Fruit fly (Drosophila melanogaster) whole organism, embryonic: ENCODE measurements around the gene Rpn11.
A peak's percentile ranks its signal among the peaks of the same experiment; 100 is the strongest.

ENCODE experiments used
- ATbp ChIP-seq: fragments of 200-800 bp; sonication (Bioruptor generic); optimal IDR thresholded peaks from 2 replicates; lab custom pipeline; 2017; ENCODE audit warnings: missing biosample characterization, mild to moderate bottlenecking, missing genetic modification characterization, missing genetic modification reagents
- Aef1 ChIP-seq: fragments of 200-800 bp; sonication (Bioruptor generic); IDR thresholded peaks from 3 replicates; pipeline ENCODE4 v1.3.6; 2022; ENCODE audit warnings: missing biosample characterization, missing genetic modification characterization
- Asciz ChIP-seq: fragments of 200-800 bp; sonication (Bioruptor generic); optimal IDR thresholded peaks from 2 replicates; lab custom pipeline; 2017; ENCODE audit warnings: missing biosample characterization, mild to moderate bottlenecking, missing genetic modification characterization, missing genetic modification reagents
- CG11456 ChIP-seq: fragments of 200-800 bp; sonication (Bioruptor generic); IDR thresholded peaks from 3 replicates; pipeline ENCODE4 v1.3.6; 2022; ENCODE audit warnings: missing biosample characterization, missing genetic modification characterization
- CG13424 ChIP-seq: fragments of 200-800 bp; sonication (Bioruptor generic); optimal IDR thresholded peaks from 2 replicates; lab custom pipeline; 2019; ENCODE audit warnings: missing biosample characterization, mild to moderate bottlenecking, missing genetic modification characterization, moderate library complexity
- CG1529 ChIP-seq: fragments of 200-800 bp; sonication (Bioruptor generic); optimal IDR thresholded peaks from 3 replicates; lab custom pipeline; 2018; ENCODE audit warnings: missing biosample characterization, missing genetic modification characterization
- CG16813 ChIP-seq: fragments of 200-800 bp; sonication (Bioruptor generic); IDR thresholded peaks from 3 replicates; pipeline ENCODE4 v1.3.6; 2022; ENCODE audit warnings: missing biosample characterization, missing genetic modification characterization; ENCODE audit not compliant: partially characterized antibody
- CG17186 ChIP-seq: fragments of 200-800 bp; sonication (Bioruptor generic); optimal IDR thresholded peaks from 3 replicates; lab custom pipeline; 2017; ENCODE audit warnings: missing biosample characterization, missing genetic modification reagents, missing genetic modification characterization
- CG18764 ChIP-seq: fragments of 200-800 bp; sonication (Bioruptor generic); optimal IDR thresholded peaks from 3 replicates; lab custom pipeline; 2016; ENCODE audit warnings: missing biosample characterization, missing genetic modification characterization
- CG31441 ChIP-seq: fragments of 200-800 bp; sonication (Bioruptor generic); IDR thresholded peaks from 2 replicates; pipeline ENCODE4 v1.3.6; 2022; ENCODE audit warnings: missing biosample characterization, missing genetic modification characterization
- CG33213 ChIP-seq: fragments of 200-800 bp; sonication (Bioruptor generic); optimal IDR thresholded peaks from 3 replicates; lab custom pipeline; 2016; ENCODE audit warnings: missing biosample characterization, missing genetic modification characterization
- CG4404 ChIP-seq: fragments of 200-800 bp; sonication (Bioruptor generic); IDR thresholded peaks from 2 replicates; pipeline ENCODE4 v1.3.6; 2022; ENCODE audit warnings: missing biosample characterization, missing genetic modification characterization
- CG4617 ChIP-seq: fragments of 200-800 bp; sonication (Bioruptor generic); optimal IDR thresholded peaks from 3 replicates; lab custom pipeline; 2016; ENCODE audit warnings: missing biosample characterization, missing genetic modification characterization, borderline replicate concordance
- CG5245 ChIP-seq: fragments of 200-800 bp; sonication (Bioruptor generic); optimal IDR thresholded peaks from 3 replicates; lab custom pipeline; 2016; ENCODE audit warnings: missing biosample characterization, missing genetic modification characterization
- CG6175 ChIP-seq: fragments of 200-800 bp; sonication (Bioruptor generic); IDR thresholded peaks from 3 replicates; pipeline ENCODE4 v1.3.6; 2022; ENCODE audit warnings: missing biosample characterization, missing genetic modification characterization
- Dref ChIP-seq: fragments of 200-800 bp; sonication (Bioruptor generic); IDR thresholded peaks from 2 replicates; pipeline ENCODE4 v1.3.6; 2022; ENCODE audit warnings: missing biosample characterization, missing genetic modification characterization
- ERR ChIP-seq: fragments of 200-800 bp; sonication (Bioruptor generic); optimal IDR thresholded peaks from 2 replicates; lab custom pipeline; 2016; ENCODE audit warnings: missing biosample characterization, missing genetic modification characterization
- Eip74EF ChIP-seq, 2 experiments: fragments of 200-800 bp in 1 of 2; fragments of >200 bp in 1 of 2; sonication (Bioruptor generic) in 1 of 2; optimal IDR thresholded peaks; 2 replicates each; lab custom pipeline; 2017 to 2019; ENCODE audit warnings: missing biosample characterization in 2 of 2, missing genetic modification characterization in 2 of 2, mild to moderate bottlenecking in 1 of 2, moderate library complexity in 1 of 2
- Fer2 ChIP-seq: fragments of 200-800 bp; sonication (Bioruptor generic); optimal IDR thresholded peaks from 2 replicates; lab custom pipeline; 2018; ENCODE audit warnings: missing biosample characterization, mild to moderate bottlenecking, missing genetic modification characterization, moderate library complexity
- Hand ChIP-seq: fragments of 200-800 bp; sonication (Bioruptor generic); optimal IDR thresholded peaks from 2 replicates; lab custom pipeline; 2017; ENCODE audit warnings: mild to moderate bottlenecking, missing biosample characterization, missing genetic modification reagents, missing genetic modification characterization
- Hr39 ChIP-seq: fragments of >200 bp; optimal IDR thresholded peaks from 2 replicates; lab custom pipeline; 2017
- Med ChIP-seq: fragments of 200-800 bp; sonication (Bioruptor generic); peaks from one replicate; lab custom pipeline; 2016; ENCODE audit warnings: missing biosample characterization, missing genetic modification characterization, mild to moderate bottlenecking, inconsistent platforms, moderate library complexity
- Myb ChIP-seq: fragments of 200-800 bp; sonication (Bioruptor generic); optimal IDR thresholded peaks from 2 replicates; lab custom pipeline; 2016; ENCODE audit warnings: missing biosample characterization, missing genetic modification characterization
- NK7.1 ChIP-seq: fragments of 200-800 bp; sonication (Bioruptor generic); optimal IDR thresholded peaks from 3 replicates; lab custom pipeline; 2016; ENCODE audit warnings: missing biosample characterization, missing genetic modification characterization
- PHDP ChIP-seq: fragments of 200-800 bp; sonication (Bioruptor generic); optimal IDR thresholded peaks from 3 replicates; lab custom pipeline; 2018; ENCODE audit warnings: missing biosample characterization, mild to moderate bottlenecking, missing genetic modification characterization, moderate library complexity
- Pdp1 ChIP-seq, 2 experiments: fragments of 200-800 bp; sonication (Bioruptor generic); optimal IDR thresholded peaks; 3 replicates each; lab custom pipeline; 2016; ENCODE audit warnings: missing biosample characterization in 2 of 2, missing genetic modification characterization in 2 of 2, mild to moderate bottlenecking in 1 of 2, moderate library complexity in 1 of 2
- Six4 ChIP-seq: fragments of 200-800 bp; sonication (Bioruptor generic); optimal IDR thresholded peaks from 2 replicates; lab custom pipeline; 2016; ENCODE audit warnings: missing biosample characterization, missing genetic modification characterization
- Ssrp ChIP-seq: fragments of 200-800 bp; sonication (Bioruptor generic); optimal IDR thresholded peaks from 2 replicates; lab custom pipeline; 2018; ENCODE audit warnings: missing biosample characterization, mild to moderate bottlenecking, missing genetic modification characterization, moderate library complexity
- Xbp1 ChIP-seq: fragments of 200-800 bp; sonication (Bioruptor generic); optimal IDR thresholded peaks from 3 replicates; lab custom pipeline; 2016; ENCODE audit warnings: missing biosample characterization, mild to moderate bottlenecking, missing genetic modification characterization
- bowl ChIP-seq: fragments of 200-800 bp; sonication (Bioruptor generic); IDR thresholded peaks from 2 replicates; pipeline ENCODE4 v1.3.6; 2022; ENCODE audit warnings: missing biosample characterization, missing genetic modification characterization
- chinmo ChIP-seq: fragments of 200-800 bp; sonication (Bioruptor generic); IDR thresholded peaks from 4 replicates; pipeline ENCODE4 v1.3.6; 2022; ENCODE audit warnings: missing biosample characterization, missing genetic modification characterization; ENCODE audit not compliant: partially characterized antibody
- crol ChIP-seq: fragments of 200-800 bp; sonication (Bioruptor generic); IDR thresholded peaks from 2 replicates; pipeline ENCODE4 v1.3.6; 2022; ENCODE audit warnings: missing biosample characterization, missing genetic modification characterization
- cwo ChIP-seq: fragments of 200-800 bp; sonication (Bioruptor generic); optimal IDR thresholded peaks from 3 replicates; lab custom pipeline; 2017; ENCODE audit warnings: missing biosample characterization, missing genetic modification characterization, mild to moderate bottlenecking, moderate library complexity, missing genetic modification reagents
- dati ChIP-seq: fragments of 200-800 bp; sonication (Bioruptor generic); IDR thresholded peaks from 2 replicates; pipeline ENCODE4 v1.3.6; 2022; ENCODE audit warnings: missing biosample characterization, missing genetic modification characterization
- dm ChIP-seq: fragments of 200-800 bp; sonication (Bioruptor generic); optimal IDR thresholded peaks from 3 replicates; lab custom pipeline; 2016; ENCODE audit warnings: missing biosample characterization, missing genetic modification characterization
- hb ChIP-seq: fragments of 200-800 bp; sonication (Bioruptor generic); IDR thresholded peaks from 3 replicates; pipeline ENCODE4 v1.3.6; 2022; ENCODE audit warnings: missing biosample characterization, missing genetic modification characterization; ENCODE audit not compliant: partially characterized antibody
- ind ChIP-seq: fragments of 200-800 bp; sonication (Bioruptor generic); optimal IDR thresholded peaks from 3 replicates; lab custom pipeline; 2016; ENCODE audit warnings: missing biosample characterization, missing genetic modification characterization
- lov ChIP-seq, 2 experiments: fragments of 200-800 bp in 1 of 2; fragments of >200 bp in 1 of 2; sonication (Bioruptor generic) in 1 of 2; IDR thresholded peaks in 1 of 2; optimal IDR thresholded peaks in 1 of 2; 2 replicates in 1 of 2; 3 replicates in 1 of 2; pipeline versions ENCODE4 v1.3.6 to Lab custom; 2017 to 2022; ENCODE audit warnings: missing biosample characterization in 1 of 2, missing genetic modification characterization in 1 of 2
- mld ChIP-seq: fragments of 200-800 bp; sonication (Bioruptor generic); IDR thresholded peaks from 3 replicates; pipeline ENCODE4 v1.3.6; 2022; ENCODE audit warnings: missing biosample characterization, missing genetic modification characterization; ENCODE audit not compliant: partially characterized antibody
- nerfin-1 ChIP-seq: fragments of 200-800 bp; sonication (Bioruptor generic); optimal IDR thresholded peaks from 3 replicates; lab custom pipeline; 2019; ENCODE audit warnings: missing biosample characterization, mild to moderate bottlenecking, missing genetic modification characterization, moderate library complexity
- pho ChIP-seq: fragments of 200-800 bp; sonication (Bioruptor generic); optimal IDR thresholded peaks from 2 replicates; lab custom pipeline; 2016; ENCODE audit warnings: missing biosample characterization, missing genetic modification characterization
- sc ChIP-seq, 3 experiments: fragments of >200 bp in 2 of 3; fragments of 200-800 bp in 1 of 3; sonication (Bioruptor generic) in 1 of 3; optimal IDR thresholded peaks; 2 replicates in 2 of 3; 3 replicates in 1 of 3; lab custom pipeline; 2017; ENCODE audit warnings: mild to moderate bottlenecking in 1 of 3, missing biosample characterization in 1 of 3, missing genetic modification characterization in 1 of 3, missing genetic modification reagents in 1 of 3
- schlank ChIP-seq: fragments of 200-800 bp; sonication (Bioruptor generic); optimal IDR thresholded peaks from 2 replicates; lab custom pipeline; 2018; ENCODE audit warnings: missing biosample characterization, mild to moderate bottlenecking, missing genetic modification characterization
- usp ChIP-seq: fragments of >200 bp; optimal IDR thresholded peaks from 2 replicates; lab custom pipeline; 2017; ENCODE audit warnings: missing biosample characterization, missing genetic modification characterization
- vnd ChIP-seq: fragments of 200-800 bp; sonication (Bioruptor generic); IDR thresholded peaks from 3 replicates; pipeline ENCODE4 v1.3.6; 2022; ENCODE audit warnings: missing biosample characterization, missing genetic modification characterization; ENCODE audit not compliant: partially characterized antibody
- wek ChIP-seq: fragments of 200-800 bp; sonication (Bioruptor generic); optimal IDR thresholded peaks from 3 replicates; lab custom pipeline; 2018; ENCODE audit warnings: missing biosample characterization, mild to moderate bottlenecking, missing genetic modification characterization, moderate library complexity
- zen ChIP-seq: fragments of 200-800 bp; sonication (Bioruptor generic); optimal IDR thresholded peaks from 3 replicates; lab custom pipeline; 2018; ENCODE audit warnings: missing biosample characterization, mild to moderate bottlenecking, missing genetic modification characterization, moderate library complexity

The Rpn11 gene

DNA sequence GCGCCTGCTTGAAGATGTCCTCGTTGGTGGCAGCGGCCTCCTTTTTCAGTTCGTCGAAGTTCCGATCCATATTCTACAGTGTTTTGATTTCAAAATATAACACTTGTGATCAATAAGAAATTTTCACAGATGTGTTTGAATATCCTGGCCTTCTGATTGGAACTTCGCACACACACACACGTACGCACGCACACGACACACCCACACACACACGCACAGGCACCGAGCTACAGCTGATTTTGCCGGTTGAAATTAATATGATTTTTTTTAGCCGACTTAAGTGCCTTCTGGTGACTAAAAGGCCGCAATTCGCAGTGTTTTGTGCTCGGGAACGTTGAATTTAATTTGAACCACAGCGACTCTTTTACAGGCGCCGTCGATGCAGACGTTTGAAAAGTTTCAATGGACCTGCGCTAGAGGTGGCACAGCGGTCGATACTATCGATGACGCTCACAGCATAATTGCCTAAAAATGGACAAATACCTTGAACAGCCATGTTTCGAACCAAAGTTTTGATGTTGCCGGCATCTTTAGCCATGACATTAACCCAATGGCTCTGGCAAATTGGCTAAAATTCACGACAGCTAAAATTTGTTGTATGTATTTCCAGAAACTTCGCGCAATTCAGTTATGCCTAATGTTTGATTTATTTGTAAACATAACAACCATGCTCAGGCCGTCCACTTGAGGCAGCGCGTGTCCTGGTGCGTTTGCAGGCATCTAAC lies 50.1 kb downstream of the Rpn11 start, which contains the start of gene Rtnl1 (continued):
- no peak for TF ChIP-seq ATbp (GFP tag; lab: Kevin White, UChicago)
- peak; percentile 16 for TF ChIP-seq nerfin-1 (tag; lab: Kevin White, UChicago)
- no peak for TF ChIP-seq lov (optimal IDR thresholded peaks at IDR 0.05; lab: Kevin White, UChicago)
- no peak for TF ChIP-seq lov (GFP tag; IDR thresholded peaks at IDR 0.05; lab: Robert Waterston, UW)
- peak; percentile 91 for TF ChIP-seq Med (GFP tag; lab: Kevin White, UChicago)
- TF ChIP-seq Pdp1 (GFP tag; optimal IDR thresholded peaks at IDR 0.05; lab: Kevin White, UChicago) = peak in 1 of 2 experiments; percentile 62
- TF ChIP-seq Xbp1 (GFP tag; lab: Kevin White, UChicago) = peak; percentile 52
- 0 out of 3 replicates have a peak, but pooled peaks have one; percentile 7 for TF ChIP-seq CG6175 (GFP tag; lab: Robert Waterston, UW)
- no peak for TF ChIP-seq Fer2 (tag; lab: Kevin White, UChicago)
- peak in 1 of 2 experiments; percentile 1 for TF ChIP-seq Eip74EF (GFP tag; optimal IDR thresholded peaks at IDR 0.05; lab: Kevin White, UChicago)
- peak; percentile 11 for TF ChIP-seq ind (GFP tag; lab: Kevin White, UChicago)
- TF ChIP-seq CG5245 (GFP tag; lab: Kevin White, UChicago) = no peak
- TF ChIP-seq CG4617 (GFP tag; lab: Kevin White, UChicago) = peak; percentile 81
- TF ChIP-seq dm (GFP tag; lab: Kevin White, UChicago) = peak; percentile 40
- peak; percentile 87 for TF ChIP-seq CG33213
- peak; percentile 99 for TF ChIP-seq chinmo
- peak; percentile 69 for TF ChIP-seq Dref (GFP tag; lab: Robert Waterston, UW)
- TF ChIP-seq pho (GFP tag; lab: Kevin White, UChicago) = peak; percentile 49
- no peak for TF ChIP-seq Ssrp (tag; lab: Kevin White, UChicago)
- no peak for TF ChIP-seq dati (GFP tag; lab: Robert Waterston, UW)
- TF ChIP-seq vnd (GFP tag; lab: Robert Waterston, UW) = peak; percentile 80
- TF ChIP-seq CG16813 (GFP tag; lab: Robert Waterston, UW) = peak; percentile 93
- no peak for TF ChIP-seq CG1529 (GFP tag; lab: Kevin White, UChicago)
- TF ChIP-seq bowl (GFP tag; lab: Robert Waterston, UW) = no peak
- TF ChIP-seq Aef1 (GFP tag; lab: Robert Waterston, UW) = 0 out of 3 replicates have a peak, but pooled peaks have one; percentile 26
- TF ChIP-seq Asciz (GFP tag; lab: Kevin White, UChicago) = peak; percentile 88
- TF ChIP-seq Myb (GFP tag; lab: Kevin White, UChicago) = peak; percentile 87
- no peak for TF ChIP-seq Hand
- peak; percentile 84; the same call in 2 of the 3 replicates for TF ChIP-seq mld (GFP tag; lab: Robert Waterston, UW)
- no peak for TF ChIP-seq Hr39 (lab: Kevin White, UChicago)
- TF ChIP-seq wek = no peak
- no peak for TF ChIP-seq PHDP
- TF ChIP-seq schlank (tag; lab: Kevin White, UChicago) = no peak
- TF ChIP-seq crol (GFP tag; lab: Robert Waterston, UW) = no peak
- no peak for TF ChIP-seq CG18764 (GFP tag; lab: Kevin White, UChicago)
- TF ChIP-seq CG13424 (tag; lab: Kevin White, UChicago) = peak; percentile 28
- TF ChIP-seq CG4404 (GFP tag; lab: Robert Waterston, UW) = no peak
- no peak for TF ChIP-seq sc (optimal IDR thresholded peaks at IDR 0.05; lab: Kevin White, UChicago)
- TF ChIP-seq sc (GFP tag; optimal IDR thresholded peaks at IDR 0.05; lab: Kevin White, UChicago) = no peak
- peak; percentile 59 for TF ChIP-seq CG17186 (GFP tag; lab: Kevin White, UChicago)
- TF ChIP-seq NK7.1 (GFP tag; lab: Kevin White, UChicago) = no peak
- TF ChIP-seq usp (GFP tag; lab: Kevin White, UChicago) = no peak
- peak; percentile 79 for TF ChIP-seq hb (GFP tag; lab: Robert Waterston, UW)
- peak; percentile 9 for TF ChIP-seq zen
- TF ChIP-seq ERR = peak; percentile 44
- TF ChIP-seq Six4 (GFP tag; lab: Kevin White, UChicago) = no peak
- TF ChIP-seq CG11456 (GFP tag; lab: Robert Waterston, UW) = no peak
- no peak for TF ChIP-seq cwo
- TF ChIP-seq CG31441 (GFP tag; lab: Robert Waterston, UW) = no peak
